Worm (Caenorhabditis elegans) whole organism, L3 larva: Measurements from ENCODE around the gene cyp-33C9.

Experiments
- ama-1 ChIP-seq: fragments of 150-350 bp; optimal IDR thresholded peaks from 2 replicates; lab custom pipeline; 2018
- egl-27 ChIP-seq: sonication (generic microtip); optimal IDR thresholded peaks from 4 replicates; lab custom pipeline; 2017; ENCODE audit warnings: missing biosample characterization, missing genetic modification reagents, missing genetic modification characterization
- egl-5 ChIP-seq: fragments of 150-350 bp; optimal IDR thresholded peaks from 2 replicates; lab custom pipeline; 2017; ENCODE audit warnings: missing biosample characterization, missing genetic modification reagents, missing genetic modification characterization, inconsistent platforms
- elt-1 ChIP-seq: fragments of 150-350 bp; optimal IDR thresholded peaks from 2 replicates; lab custom pipeline; 2014; ENCODE audit warnings: missing biosample characterization, missing genetic modification characterization
- nhr-12 ChIP-seq: fragments of 150-350 bp; optimal IDR thresholded peaks from 2 replicates; lab custom pipeline; 2014; ENCODE audit warnings: missing biosample characterization, missing genetic modification characterization
- nhr-23 ChIP-seq: fragments of 150-350 bp; optimal IDR thresholded peaks from 2 replicates; lab custom pipeline; 2014; ENCODE audit warnings: missing biosample characterization, missing genetic modification reagents, missing genetic modification characterization
- nhr-237 ChIP-seq: fragments of 150-350 bp; optimal IDR thresholded peaks from 2 replicates; lab custom pipeline; 2014; ENCODE audit warnings: missing biosample characterization, missing genetic modification characterization
- nhr-77 ChIP-seq: fragments of 150-350 bp; optimal IDR thresholded peaks from 2 replicates; lab custom pipeline; 2014; ENCODE audit warnings: missing biosample characterization, missing genetic modification characterization
- snpc-4 ChIP-seq: fragments of 150-350 bp; optimal IDR thresholded peaks from 2 replicates; lab custom pipeline; 2014; ENCODE audit warnings: missing biosample characterization, missing genetic modification characterization
- unc-62 ChIP-seq: fragments of 150-350 bp; sonication (generic microtip); optimal IDR thresholded peaks from 4 replicates; lab custom pipeline; 2014; ENCODE audit warnings: missing biosample characterization, missing genetic modification reagents, missing genetic modification characterization
- ztf-4 ChIP-seq: fragments of 150-350 bp; optimal IDR thresholded peaks from 2 replicates; lab custom pipeline; 2014; ENCODE audit warnings: missing biosample characterization, missing genetic modification characterization

DNA sequence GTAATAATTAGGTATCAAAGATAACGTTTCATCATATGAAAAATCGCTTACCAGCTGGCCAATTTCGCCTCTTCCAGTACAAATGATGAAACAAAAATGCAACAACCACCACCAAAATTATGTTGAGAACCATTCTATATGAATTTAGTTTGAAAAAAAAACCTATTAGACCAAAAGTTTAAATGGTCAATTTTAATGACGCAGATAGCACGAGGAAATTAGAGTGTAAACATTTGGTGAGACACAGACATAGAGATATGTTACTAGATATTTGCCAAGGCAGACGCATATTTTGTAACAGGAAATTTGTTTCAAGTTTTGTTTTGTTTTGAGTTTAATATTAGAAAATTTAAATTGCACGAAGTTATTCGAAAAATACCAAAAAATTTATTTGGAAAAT is at the start of gene cyp-33C9:
- no peak for TF ChIP-seq nhr-23 (tag; lab: Kevin White, UChicago)
- no peak for TF ChIP-seq ama-1
- TF ChIP-seq nhr-237 = no peak
- TF ChIP-seq snpc-4 = no peak
- TF ChIP-seq unc-62 (GFP tag; lab: Kevin White, UChicago) = no peak
- TF ChIP-seq egl-5 (tag; lab: Kevin White, UChicago) = no peak
- TF ChIP-seq nhr-77 (tag; lab: Kevin White, UChicago) = no peak
- no peak for TF ChIP-seq ztf-4 (tag; lab: Kevin White, UChicago)
- TF ChIP-seq nhr-12 = no peak
- TF ChIP-seq elt-1 (tag; lab: Kevin White, UChicago) = no peak
- no peak for TF ChIP-seq egl-27 (tag; lab: Kevin White, UChicago)
